Worm (Caenorhabditis elegans) whole organism, L1 larva: ENCODE results near the gene lec-10.

Experiments
- ceh-63 ChIP-seq: fragments of 200-800 bp; sonication (Bioruptor generic); optimal IDR thresholded peaks from 2 replicates; lab custom pipeline; 2018; ENCODE audit warnings: mild to moderate bottlenecking, missing genetic modification characterization, missing compliant biosample characterization
- ceh-82 ChIP-seq, 3 experiments: fragments of 150-350 bp in 1 of 3; sonication (generic microtip) in 2 of 3; optimal IDR thresholded peaks; 2 replicates each; lab custom pipeline; 2014 to 2017; ENCODE audit warnings: missing biosample characterization in 3 of 3, missing genetic modification characterization in 3 of 3
- ceh-90 ChIP-seq: sonication (generic microtip); optimal IDR thresholded peaks from 2 replicates; lab custom pipeline; 2016; ENCODE audit warnings: missing genetic modification characterization, missing compliant biosample characterization
- dsc-1 ChIP-seq: sonication (generic microtip); optimal IDR thresholded peaks from 2 replicates; lab custom pipeline; 2016; ENCODE audit warnings: mild to moderate bottlenecking, missing genetic modification characterization, missing compliant biosample characterization
- lin-35 ChIP-seq, 2 experiments: fragments of 150-350 bp; optimal IDR thresholded peaks; 2 replicates each; lab custom pipeline; 2014; ENCODE audit warnings: missing biosample characterization in 2 of 2, missing genetic modification characterization in 2 of 2, missing genetic modification reagents in 2 of 2
- lin-39 ChIP-seq: fragments of 150-350 bp; optimal IDR thresholded peaks from 2 replicates; lab custom pipeline; 2014; ENCODE audit warnings: missing biosample characterization, missing genetic modification reagents, missing genetic modification characterization
- lsy-2 ChIP-seq, 2 experiments: fragments of 150-350 bp; optimal IDR thresholded peaks; 2 replicates each; lab custom pipeline; 2014; ENCODE audit warnings: missing biosample characterization in 2 of 2, missing genetic modification characterization in 2 of 2
- snpc-4 ChIP-seq: fragments of 150-350 bp; optimal IDR thresholded peaks from 2 replicates; lab custom pipeline; 2014; ENCODE audit warnings: missing biosample characterization, missing genetic modification characterization
- unc-62 ChIP-seq: fragments of 150-350 bp; optimal IDR thresholded peaks from 2 replicates; lab custom pipeline; 2014; ENCODE audit warnings: missing biosample characterization, missing genetic modification reagents, missing genetic modification characterization

- TF ChIP-seq lin-35 (GFP tag; optimal IDR thresholded peaks at IDR 0.05; lab: Kevin White, UChicago) (no peak), dsc-1 (tag; lab: Kevin White, UChicago) (no peak), ceh-90 (tag; lab: Kevin White, UChicago) (no peak), snpc-4 (tag; lab: Kevin White, UChicago) (no peak), lsy-2 (tag; optimal IDR thresholded peaks at IDR 0.05; lab: Kevin White, UChicago) (no peak), lin-39 (tag; lab: Kevin White, UChicago) (no peak), ceh-63 (GFP tag; lab: Kevin White, UChicago) (no peak), ceh-82 (tag; optimal IDR thresholded peaks at IDR 0.05; lab: Kevin White, UChicago) (no peak), unc-62 (no peak)
Measured at ce11 chrV:6464238-6464637, 24.7 kb downstream of the lec-10 start.
